Worm (Caenorhabditis elegans) whole organism, L1 larva: Measurements from ENCODE around the gene Y39B6A.5.
A peak's percentile ranks its signal among the peaks of the same experiment; 100 is the strongest.

Experiments
- C04F5.9 ChIP-seq: sonication (generic microtip); optimal IDR thresholded peaks from 2 replicates; lab custom pipeline; 2016; ENCODE audit warnings: missing genetic modification characterization, missing compliant biosample characterization
- F16B12.6 ChIP-seq: fragments of 150-350 bp; optimal IDR thresholded peaks from 2 replicates; lab custom pipeline; 2014; ENCODE audit warnings: missing biosample characterization, missing genetic modification characterization
- aly-2 ChIP-seq: fragments of 150-350 bp; optimal IDR thresholded peaks from 2 replicates; lab custom pipeline; 2014; ENCODE audit warnings: missing biosample characterization, missing genetic modification characterization
- ceh-8 ChIP-seq: fragments of 200-800 bp; sonication (Bioruptor generic); optimal IDR thresholded peaks from 2 replicates; lab custom pipeline; 2018; ENCODE audit warnings: mild to moderate bottlenecking, missing genetic modification characterization, moderate library complexity, missing compliant biosample characterization
- ceh-82 ChIP-seq, 3 experiments: fragments of 150-350 bp in 1 of 3; sonication (generic microtip) in 2 of 3; optimal IDR thresholded peaks; 2 replicates each; lab custom pipeline; 2014 to 2017; ENCODE audit warnings: missing biosample characterization in 3 of 3, missing genetic modification characterization in 3 of 3
- ceh-90 ChIP-seq: sonication (generic microtip); optimal IDR thresholded peaks from 2 replicates; lab custom pipeline; 2016; ENCODE audit warnings: missing genetic modification characterization, missing compliant biosample characterization
- ces-1 ChIP-seq: fragments of 150-350 bp; optimal IDR thresholded peaks from 2 replicates; lab custom pipeline; 2014; ENCODE audit warnings: missing biosample characterization, missing genetic modification reagents, missing genetic modification characterization
- efl-3 ChIP-seq: fragments of 200-800 bp; sonication (Bioruptor generic); optimal IDR thresholded peaks from 2 replicates; lab custom pipeline; 2018; ENCODE audit warnings: mild to moderate bottlenecking, missing genetic modification characterization, missing compliant biosample characterization
- egl-13 ChIP-seq: sonication (generic microtip); optimal IDR thresholded peaks from 2 replicates; lab custom pipeline; 2016; ENCODE audit warnings: missing genotype, missing genetic modification reagents, missing genetic modification characterization, missing compliant biosample characterization
- fkh-10 ChIP-seq: sonication (generic microtip); optimal IDR thresholded peaks from 2 replicates; lab custom pipeline; 2017; ENCODE audit warnings: missing biosample characterization, missing genetic modification reagents, missing genetic modification characterization
- fkh-4 ChIP-seq: sonication (generic microtip); optimal IDR thresholded peaks from 2 replicates; lab custom pipeline; 2016; ENCODE audit warnings: missing compliant biosample characterization, missing genetic modification characterization, borderline replicate concordance
- fkh-8 ChIP-seq: sonication (generic microtip); optimal IDR thresholded peaks from 2 replicates; lab custom pipeline; 2016; ENCODE audit warnings: mild to moderate bottlenecking, missing genetic modification characterization, missing compliant biosample characterization
- grh-1 ChIP-seq: fragments of 200-800 bp; sonication (Bioruptor generic); IDR thresholded peaks from 2 replicates; pipeline ENCODE4 v1.3.6; 2022; ENCODE audit warnings: missing genetic modification reagents, missing genetic modification characterization, missing compliant biosample characterization
- hlh-4 ChIP-seq: sonication (generic microtip); optimal IDR thresholded peaks from 2 replicates; lab custom pipeline; 2016; ENCODE audit warnings: mild to moderate bottlenecking, missing genetic modification characterization, missing compliant biosample characterization
- hpl-2 ChIP-seq: fragments of 150-350 bp; optimal IDR thresholded peaks from 2 replicates; lab custom pipeline; 2014; ENCODE audit warnings: missing biosample characterization, missing genetic modification reagents, missing genetic modification characterization
- irx-1 ChIP-seq: sonication (generic microtip); optimal IDR thresholded peaks from 2 replicates; lab custom pipeline; 2016; ENCODE audit warnings: missing genetic modification characterization, missing compliant biosample characterization
- isw-1 ChIP-seq: fragments of 200-800 bp; sonication (Bioruptor generic); IDR thresholded peaks from 2 replicates; pipeline ENCODE4 v1.3.6; 2022; ENCODE audit warnings: missing genetic modification characterization, missing compliant biosample characterization
- lin-13 ChIP-seq: fragments of 150-350 bp; optimal IDR thresholded peaks from 2 replicates; lab custom pipeline; 2014; ENCODE audit warnings: missing biosample characterization, missing genetic modification reagents, missing genetic modification characterization
- lin-15B ChIP-seq: fragments of 150-350 bp; sonication (generic microtip); optimal IDR thresholded peaks from 3 replicates; lab custom pipeline; 2014; ENCODE audit warnings: missing biosample characterization, missing genetic modification characterization
- lin-35 ChIP-seq, 2 experiments: fragments of 150-350 bp; optimal IDR thresholded peaks; 2 replicates each; lab custom pipeline; 2014; ENCODE audit warnings: missing biosample characterization in 2 of 2, missing genetic modification characterization in 2 of 2, missing genetic modification reagents in 2 of 2
- lin-39 ChIP-seq: fragments of 150-350 bp; optimal IDR thresholded peaks from 2 replicates; lab custom pipeline; 2014; ENCODE audit warnings: missing biosample characterization, missing genetic modification reagents, missing genetic modification characterization
- mep-1 ChIP-seq: fragments of 150-350 bp; optimal IDR thresholded peaks from 2 replicates; lab custom pipeline; 2014; ENCODE audit warnings: missing biosample characterization, missing genetic modification characterization
- nhr-11 ChIP-seq: fragments of 150-350 bp; optimal IDR thresholded peaks from 2 replicates; lab custom pipeline; 2014; ENCODE audit warnings: missing biosample characterization, missing genetic modification characterization
- nhr-19 ChIP-seq: fragments of 200-800 bp; sonication (Bioruptor generic); conservative IDR thresholded peaks from 2 replicates; pipeline ENCODE4 v1.3.6; 2022; ENCODE audit warnings: missing genetic modification characterization, missing compliant biosample characterization
- nhr-20 ChIP-seq: sonication (generic microtip); optimal IDR thresholded peaks from 2 replicates; lab custom pipeline; 2016; ENCODE audit warnings: mild to moderate bottlenecking, missing genetic modification characterization, missing compliant biosample characterization
- nhr-237 ChIP-seq: fragments of 150-350 bp; optimal IDR thresholded peaks from 2 replicates; lab custom pipeline; 2014; ENCODE audit warnings: missing biosample characterization, missing genetic modification characterization
- nhr-47 ChIP-seq: sonication (generic microtip); optimal IDR thresholded peaks from 2 replicates; lab custom pipeline; 2016; ENCODE audit warnings: mild to moderate bottlenecking, missing genetic modification characterization, moderate library complexity, missing compliant biosample characterization
- nhr-71 ChIP-seq: sonication (generic microtip); optimal IDR thresholded peaks from 2 replicates; lab custom pipeline; 2016; ENCODE audit warnings: mild to moderate bottlenecking, missing genetic modification characterization, moderate library complexity, missing compliant biosample characterization
- nhr-76 ChIP-seq: sonication (generic microtip); optimal IDR thresholded peaks from 2 replicates; lab custom pipeline; 2017; ENCODE audit warnings: missing biosample characterization, missing genetic modification characterization
- nhr-85 ChIP-seq: sonication (generic microtip); peaks from one replicate; lab custom pipeline; 2016; ENCODE audit warnings: missing genetic modification characterization, inconsistent platforms, missing compliant biosample characterization
- pqm-1 ChIP-seq: sonication (generic microtip); optimal IDR thresholded peaks from 3 replicates; lab custom pipeline; 2017; ENCODE audit warnings: missing biosample characterization, missing genetic modification characterization
- rnt-1 ChIP-seq: sonication (generic microtip); optimal IDR thresholded peaks from 2 replicates; lab custom pipeline; 2016; ENCODE audit warnings: mild to moderate bottlenecking, missing genetic modification characterization, moderate library complexity, missing compliant biosample characterization
- skn-1 ChIP-seq: fragments of 150-350 bp; optimal IDR thresholded peaks from 2 replicates; lab custom pipeline; 2014; ENCODE audit warnings: missing biosample characterization, missing genetic modification characterization
- snpc-4 ChIP-seq: fragments of 150-350 bp; optimal IDR thresholded peaks from 2 replicates; lab custom pipeline; 2014; ENCODE audit warnings: missing biosample characterization, missing genetic modification characterization
- sox-4 ChIP-seq: sonication (generic microtip); optimal IDR thresholded peaks from 2 replicates; lab custom pipeline; 2016; ENCODE audit warnings: missing genetic modification characterization, missing compliant biosample characterization
- sptf-1 ChIP-seq: fragments of 150-350 bp; optimal IDR thresholded peaks from 2 replicates; lab custom pipeline; 2014; ENCODE audit warnings: missing biosample characterization, missing genetic modification characterization
- swsn-7 ChIP-seq: sonication (generic microtip); optimal IDR thresholded peaks from 2 replicates; lab custom pipeline; 2016; ENCODE audit warnings: missing genetic modification characterization, missing compliant biosample characterization
- unc-30 ChIP-seq: sonication (generic microtip); optimal IDR thresholded peaks from 2 replicates; lab custom pipeline; 2017; ENCODE audit warnings: missing biosample characterization, missing genetic modification characterization
- unc-86 ChIP-seq: sonication (generic microtip); optimal IDR thresholded peaks from 2 replicates; lab custom pipeline; 2016; ENCODE audit warnings: missing genetic modification characterization, missing compliant biosample characterization
- vab-15 ChIP-seq: sonication (generic microtip); optimal IDR thresholded peaks from 2 replicates; lab custom pipeline; 2017; ENCODE audit warnings: missing genotype, mild to moderate bottlenecking, missing genetic modification characterization, missing compliant biosample characterization
- xbp-1 ChIP-seq: sonication (generic microtip); optimal IDR thresholded peaks from 2 replicates; lab custom pipeline; 2016; ENCODE audit warnings: missing genetic modification characterization, missing compliant biosample characterization
- zag-1 ChIP-seq: fragments of 150-350 bp; optimal IDR thresholded peaks from 2 replicates; lab custom pipeline; 2014; ENCODE audit warnings: missing biosample characterization, missing genetic modification characterization
- zip-4 ChIP-seq: fragments of 200-800 bp; sonication (Bioruptor generic); optimal IDR thresholded peaks from 2 replicates; lab custom pipeline; 2018; ENCODE audit warnings: mild to moderate bottlenecking, missing genetic modification characterization, moderate library complexity, missing compliant biosample characterization

Y39B6A.5 gene

ce11 chrV:19119260-19119659, 39.4 kb downstream of the Y39B6A.5 start, which contains the start of gene Y39B6A.13 (continued):
- no peak for TF ChIP-seq lin-13 (GFP tag; lab: Kevin White, UChicago)
- TF ChIP-seq zag-1 (tag; lab: Kevin White, UChicago), result no peak
- peak; percentile 12 for TF ChIP-seq unc-86 (tag; lab: Kevin White, UChicago)
- TF ChIP-seq mep-1 (tag; lab: Kevin White, UChicago), result peak; percentile 9
- no peak for TF ChIP-seq C04F5.9 (tag; lab: Kevin White, UChicago)
- TF ChIP-seq ceh-90 (tag; lab: Kevin White, UChicago), result no peak
- TF ChIP-seq nhr-19, result peak; percentile 48; the same call in 1 of the 2 replicates
- no peak for TF ChIP-seq grh-1 (GFP tag; lab: Robert Waterston, UW)
- TF ChIP-seq vab-15 (tag; lab: Kevin White, UChicago), result no peak
- TF ChIP-seq nhr-85 (tag; lab: Kevin White, UChicago), result peak; percentile 33
- no peak for TF ChIP-seq fkh-10 (GFP tag; lab: Kevin White, UChicago)
- peak; percentile 39 for TF ChIP-seq skn-1
- TF ChIP-seq fkh-8, result peak; percentile 27
- TF ChIP-seq egl-13, result no peak
- peak; percentile 42 for TF ChIP-seq xbp-1 (tag; lab: Kevin White, UChicago)
- peak; percentile 8 for TF ChIP-seq F16B12.6 (tag; lab: Kevin White, UChicago)
- TF ChIP-seq swsn-7 (tag; lab: Kevin White, UChicago), result peak; percentile 48
- TF ChIP-seq sptf-1, result no peak
- no peak for TF ChIP-seq nhr-71 (tag; lab: Kevin White, UChicago)
- TF ChIP-seq lin-35 (GFP tag; optimal IDR thresholded peaks at IDR 0.05; lab: Kevin White, UChicago), result peak; percentile 77 to 88
- no peak for TF ChIP-seq nhr-11 (tag; lab: Kevin White, UChicago)
- no peak for TF ChIP-seq hpl-2 (GFP tag; lab: Kevin White, UChicago)
- no peak for TF ChIP-seq irx-1
- no peak for TF ChIP-seq fkh-4
- no peak for TF ChIP-seq nhr-237
- peak; percentile 64 for TF ChIP-seq nhr-47 (tag; lab: Kevin White, UChicago)
- peak; percentile 20; the same call in 1 of the 2 replicates for TF ChIP-seq isw-1 (GFP tag; lab: Robert Waterston, UW)
- TF ChIP-seq rnt-1 (tag; lab: Kevin White, UChicago), result peak; percentile 42
- no peak for TF ChIP-seq ceh-8 (GFP tag; lab: Kevin White, UChicago)
- TF ChIP-seq lin-15B, result no peak
- TF ChIP-seq ces-1 (GFP tag; lab: Kevin White, UChicago), result no peak
- TF ChIP-seq efl-3, result no peak
- TF ChIP-seq nhr-76 (tag; lab: Kevin White, UChicago), result no peak
- peak in 2 of 3 experiments; percentile 23 to 39 for TF ChIP-seq ceh-82 (tag; optimal IDR thresholded peaks at IDR 0.05; lab: Kevin White, UChicago)
- TF ChIP-seq zip-4 (GFP tag; lab: Kevin White, UChicago), result no peak
- no peak for TF ChIP-seq sox-4

ce11 chrV:19118312-19118711, 40.4 kb downstream of the Y39B6A.5 start, which contains the start of gene pro-3:
pro-3 (minus strand) TSS chrV:19118412.
- TF ChIP-seq fkh-10 (GFP tag; lab: Kevin White, UChicago), result no peak
- TF ChIP-seq nhr-11 (tag; lab: Kevin White, UChicago), result no peak
- no peak for TF ChIP-seq nhr-20 (tag; lab: Kevin White, UChicago)
- no peak for TF ChIP-seq isw-1 (GFP tag; lab: Robert Waterston, UW)
- no peak for TF ChIP-seq sptf-1
- no peak for TF ChIP-seq nhr-19
- TF ChIP-seq aly-2 (tag; lab: Kevin White, UChicago), result no peak
- no peak for TF ChIP-seq hlh-4 (tag; lab: Kevin White, UChicago)
- no peak for TF ChIP-seq vab-15 (tag; lab: Kevin White, UChicago)
- no peak for TF ChIP-seq rnt-1 (tag; lab: Kevin White, UChicago)
- TF ChIP-seq pqm-1 (tag; lab: Kevin White, UChicago), result no peak
- no peak for TF ChIP-seq snpc-4 (tag; lab: Kevin White, UChicago)
- no peak for TF ChIP-seq F16B12.6 (tag; lab: Kevin White, UChicago)
- no peak for TF ChIP-seq lin-39 (tag; lab: Kevin White, UChicago)
- no peak for TF ChIP-seq unc-30
- TF ChIP-seq C04F5.9 (tag; lab: Kevin White, UChicago), result no peak
- TF ChIP-seq ceh-82 (tag; optimal IDR thresholded peaks at IDR 0.05; lab: Kevin White, UChicago), result no peak
